Worm (Caenorhabditis elegans) whole organism, mixed stage, embryonic: ENCODE data around the gene pxl-1.
A peak's percentile ranks its signal among the peaks of the same experiment; 100 is the strongest.

Experiments used
- M03D4.4 ChIP-seq: sonication (generic microtip); optimal IDR thresholded peaks from 2 replicates; lab custom pipeline; 2017; ENCODE audit warnings: mild to moderate bottlenecking, missing genetic modification characterization, missing compliant biosample characterization
- bed-3 ChIP-seq: fragments of 200-800 bp; sonication (Bioruptor generic); optimal IDR thresholded peaks from 3 replicates; lab custom pipeline; 2018; ENCODE audit warnings: mild to moderate bottlenecking, missing genetic modification characterization, moderate library complexity, missing compliant biosample characterization
- blmp-1 ChIP-seq: fragments of 150-350 bp; optimal IDR thresholded peaks from 2 replicates; lab custom pipeline; 2014; ENCODE audit warnings: missing biosample characterization, missing genetic modification characterization
- ceh-39 ChIP-seq: fragments of 150-350 bp; optimal IDR thresholded peaks from 2 replicates; lab custom pipeline; 2014; ENCODE audit warnings: missing biosample characterization, missing genetic modification characterization
- ceh-43 ChIP-seq: fragments of 200-800 bp; sonication (Bioruptor generic); optimal IDR thresholded peaks from 2 replicates; lab custom pipeline; 2018; ENCODE audit warnings: mild to moderate bottlenecking, missing genetic modification characterization, moderate library complexity, missing compliant biosample characterization
- ces-1 ChIP-seq: fragments of 150-350 bp; optimal IDR thresholded peaks from 2 replicates; lab custom pipeline; 2014; ENCODE audit warnings: missing biosample characterization, missing genetic modification reagents, missing genetic modification characterization
- cnd-1 ChIP-seq: fragments of 200-800 bp; sonication (Bioruptor generic); optimal IDR thresholded peaks from 2 replicates; lab custom pipeline; 2018; ENCODE audit warnings: mild to moderate bottlenecking, missing genetic modification characterization, missing compliant biosample characterization
- drap-1 ChIP-seq: fragments of 200-800 bp; sonication (Bioruptor generic); optimal IDR thresholded peaks from 3 replicates; lab custom pipeline; 2018; ENCODE audit warnings: mild to moderate bottlenecking, missing genetic modification characterization, missing compliant biosample characterization
- elt-1 ChIP-seq: sonication (generic microtip); optimal IDR thresholded peaks from 2 replicates; lab custom pipeline; 2017; ENCODE audit warnings: missing genetic modification characterization, mild to moderate bottlenecking, missing compliant biosample characterization, antibody characterized with exemption, moderate library complexity, borderline replicate concordance; ENCODE audit not compliant: insufficient read depth
- elt-3 ChIP-seq: fragments of 150-350 bp; optimal IDR thresholded peaks from 2 replicates; lab custom pipeline; 2014; ENCODE audit warnings: missing biosample characterization, missing genetic modification characterization
- flh-1 ChIP-seq: fragments of 200-800 bp; sonication (Bioruptor generic); optimal IDR thresholded peaks from 2 replicates; lab custom pipeline; 2018; ENCODE audit warnings: mild to moderate bottlenecking, missing genetic modification characterization, moderate library complexity, missing compliant biosample characterization
- ham-2 ChIP-seq: fragments of 200-800 bp; sonication (Bioruptor generic); optimal IDR thresholded peaks from 2 replicates; lab custom pipeline; 2018; ENCODE audit warnings: mild to moderate bottlenecking, missing genetic modification characterization, missing compliant biosample characterization
- hlh-1 ChIP-seq: fragments of 150-350 bp; optimal IDR thresholded peaks from 2 replicates; lab custom pipeline; 2014; ENCODE audit warnings: missing biosample characterization, missing genetic modification reagents, missing genetic modification characterization
- lin-13 ChIP-seq: fragments of 150-350 bp; optimal IDR thresholded peaks from 2 replicates; lab custom pipeline; 2014; ENCODE audit warnings: missing biosample characterization, missing genetic modification characterization
- lin-32 ChIP-seq: fragments of 200-800 bp; sonication (Bioruptor generic); optimal IDR thresholded peaks from 2 replicates; lab custom pipeline; 2018; ENCODE audit warnings: mild to moderate bottlenecking, missing genetic modification characterization, missing compliant biosample characterization
- lsy-2 ChIP-seq: fragments of 150-350 bp; optimal IDR thresholded peaks from 2 replicates; lab custom pipeline; 2014; ENCODE audit warnings: missing biosample characterization, missing genetic modification characterization
- mab-5 ChIP-seq: fragments of 150-350 bp; optimal IDR thresholded peaks from 2 replicates; lab custom pipeline; 2014; ENCODE audit warnings: missing biosample characterization, missing genetic modification characterization
- mep-1 ChIP-seq: fragments of 150-350 bp; optimal IDR thresholded peaks from 2 replicates; lab custom pipeline; 2017; ENCODE audit warnings: missing biosample characterization, missing genetic modification reagents, missing genetic modification characterization, inconsistent platforms
- mls-2 ChIP-seq: sonication (generic microtip); optimal IDR thresholded peaks from 2 replicates; lab custom pipeline; 2016; ENCODE audit warnings: mild to moderate bottlenecking, missing genetic modification characterization, moderate library complexity, missing compliant biosample characterization
- nhr-12 ChIP-seq: fragments of 150-350 bp; optimal IDR thresholded peaks from 2 replicates; lab custom pipeline; 2014; ENCODE audit warnings: missing biosample characterization, missing genetic modification characterization
- nhr-2 ChIP-seq: fragments of 150-350 bp; optimal IDR thresholded peaks from 2 replicates; lab custom pipeline; 2014; ENCODE audit warnings: missing biosample characterization, missing genetic modification characterization
- nhr-28 ChIP-seq: fragments of 150-350 bp; optimal IDR thresholded peaks from 2 replicates; lab custom pipeline; 2014; ENCODE audit warnings: missing biosample characterization, missing genetic modification characterization
- nhr-76 ChIP-seq: sonication (generic microtip); optimal IDR thresholded peaks from 2 replicates; lab custom pipeline; 2017; ENCODE audit warnings: missing biosample characterization, missing genetic modification characterization
- pha-4 ChIP-seq: fragments of 150-350 bp; optimal IDR thresholded peaks from 2 replicates; lab custom pipeline; 2018; ENCODE audit warnings: missing biosample characterization, missing genetic modification reagents, missing genetic modification characterization
- sem-2 ChIP-seq: fragments of 200-800 bp; sonication (Bioruptor generic); optimal IDR thresholded peaks from 2 replicates; lab custom pipeline; 2018; ENCODE audit warnings: mild to moderate bottlenecking, missing genetic modification characterization, missing compliant biosample characterization
- sptf-1 ChIP-seq: sonication (generic microtip); optimal IDR thresholded peaks from 2 replicates; lab custom pipeline; 2017; ENCODE audit warnings: mild to moderate bottlenecking, missing genetic modification characterization, moderate library complexity, missing compliant biosample characterization
- tbx-8 ChIP-seq: fragments of 200-800 bp; sonication (Bioruptor generic); optimal IDR thresholded peaks from 2 replicates; lab custom pipeline; 2018; ENCODE audit warnings: mild to moderate bottlenecking, missing genetic modification characterization, moderate library complexity, missing compliant biosample characterization
- unc-39 ChIP-seq: fragments of 150-350 bp; optimal IDR thresholded peaks from 2 replicates; lab custom pipeline; 2014; ENCODE audit warnings: missing biosample characterization, missing genetic modification characterization
- unc-62 ChIP-seq: fragments of 150-350 bp; optimal IDR thresholded peaks from 2 replicates; lab custom pipeline; 2014; ENCODE audit warnings: missing biosample characterization, missing genetic modification reagents, missing genetic modification characterization
- zip-8 ChIP-seq: fragments of 150-350 bp; optimal IDR thresholded peaks from 2 replicates; lab custom pipeline; 2014; ENCODE audit warnings: missing biosample characterization, missing genetic modification characterization
- ztf-11 ChIP-seq: fragments of 150-350 bp; optimal IDR thresholded peaks from 2 replicates; lab custom pipeline; 2014; ENCODE audit warnings: missing biosample characterization, missing genetic modification characterization

The pxl-1 gene

ce11 chrIII:5846412-5846811 is 49.4 kb downstream of the pxl-1 start:
- TF ChIP-seq ces-1 (GFP tag; lab: Kevin White, UChicago) (peak; percentile 39), unc-39 (tag; lab: Kevin White, UChicago) (no peak)

ce11 chrIII:5845483-5845882 is 50.3 kb downstream of the pxl-1 start:
- TF ChIP-seq ceh-39 (tag; lab: Kevin White, UChicago) (no peak), nhr-12 (tag; lab: Kevin White, UChicago) (no peak), cnd-1 (no peak), ztf-11 (tag; lab: Kevin White, UChicago) (no peak), lin-13 (tag; lab: Kevin White, UChicago) (no peak), nhr-76 (no peak), ces-1 (GFP tag; lab: Kevin White, UChicago) (peak; percentile 85), sem-2 (GFP tag; lab: Kevin White, UChicago) (no peak), elt-1 (tag; lab: Kevin White, UChicago) (no peak)

ce11 chrIII:5843662-5844061 is 52.2 kb downstream of the pxl-1 start:
- no peak for TF ChIP-seq pha-4 (tag; lab: Kevin White, UChicago)
- no peak for TF ChIP-seq ztf-11 (tag; lab: Kevin White, UChicago)
- no peak for TF ChIP-seq flh-1 (GFP tag; lab: Kevin White, UChicago)
- no peak for TF ChIP-seq sem-2 (GFP tag; lab: Kevin White, UChicago)
- TF ChIP-seq mab-5 (tag; lab: Kevin White, UChicago) = no peak
- no peak for TF ChIP-seq lin-32 (GFP tag; lab: Kevin White, UChicago)
- TF ChIP-seq unc-62 (GFP tag; lab: Kevin White, UChicago) = no peak
- TF ChIP-seq bed-3 (GFP tag; lab: Kevin White, UChicago) = no peak
- no peak for TF ChIP-seq ceh-43 (GFP tag; lab: Kevin White, UChicago)
- TF ChIP-seq ces-1 (GFP tag; lab: Kevin White, UChicago) = no peak

- TF ChIP-seq ztf-11 (tag; lab: Kevin White, UChicago) = no peak
Observed at ce11 chrIII:5842920-5843319, 52.9 kb downstream of the pxl-1 start.

ce11 chrIII:5841676-5842075 is 54.1 kb downstream of the pxl-1 start:
- no peak for TF ChIP-seq mls-2
- TF ChIP-seq unc-62 (GFP tag; lab: Kevin White, UChicago) = no peak
- TF ChIP-seq M03D4.4 = no peak
- no peak for TF ChIP-seq lin-13 (tag; lab: Kevin White, UChicago)
- TF ChIP-seq ham-2 = no peak
- no peak for TF ChIP-seq hlh-1 (tag; lab: Kevin White, UChicago)
- TF ChIP-seq ces-1 (GFP tag; lab: Kevin White, UChicago) = no peak
- TF ChIP-seq lsy-2 (tag; lab: Kevin White, UChicago) = no peak
- TF ChIP-seq ceh-39 (tag; lab: Kevin White, UChicago) = no peak
- TF ChIP-seq drap-1 (GFP tag; lab: Kevin White, UChicago) = no peak
- TF ChIP-seq cnd-1 = no peak
- no peak for TF ChIP-seq flh-1 (GFP tag; lab: Kevin White, UChicago)
- no peak for TF ChIP-seq sptf-1
- TF ChIP-seq tbx-8 (GFP tag; lab: Kevin White, UChicago) = no peak
- no peak for TF ChIP-seq blmp-1 (tag; lab: Kevin White, UChicago)
- no peak for TF ChIP-seq nhr-76
- no peak for TF ChIP-seq nhr-2
- TF ChIP-seq nhr-12 (tag; lab: Kevin White, UChicago) = no peak
- TF ChIP-seq ceh-43 (GFP tag; lab: Kevin White, UChicago) = no peak
- TF ChIP-seq, all 35 proteins: peak for 0

- TF ChIP-seq M03D4.4 (no peak), nhr-76 (no peak), ham-2 (no peak), ces-1 (GFP tag; lab: Kevin White, UChicago) (no peak), hlh-1 (tag; lab: Kevin White, UChicago) (no peak), mls-2 (no peak), tbx-8 (GFP tag; lab: Kevin White, UChicago) (no peak), mab-5 (tag; lab: Kevin White, UChicago) (no peak), elt-3 (tag; lab: Kevin White, UChicago) (no peak), unc-62 (GFP tag; lab: Kevin White, UChicago) (no peak), unc-39 (tag; lab: Kevin White, UChicago) (no peak), cnd-1 (no peak), mep-1 (tag; lab: Kevin White, UChicago) (no peak), sptf-1 (no peak), nhr-28 (no peak), nhr-2 (no peak), elt-1 (tag; lab: Kevin White, UChicago) (no peak), pha-4 (tag; lab: Kevin White, UChicago) (no peak), zip-8 (no peak), bed-3 (GFP tag; lab: Kevin White, UChicago) (no peak)
Observed at ce11 chrIII:5840815-5841573, 54.8 kb downstream of the pxl-1 start.
